Worm (Caenorhabditis elegans) whole organism, midembryonic: ENCODE measurements around the gene C49C8.2.

Source experiments
- T22C8.4 ChIP-seq: fragments of 200-800 bp; sonication (Bioruptor generic); IDR thresholded peaks from 2 replicates; pipeline ENCODE4 v1.3.6; 2022; ENCODE audit warnings: missing genetic modification characterization, missing compliant biosample characterization
- klf-2 ChIP-seq: fragments of 200-800 bp; sonication (Bioruptor generic); conservative IDR thresholded peaks from 2 replicates; pipeline ENCODE4 v1.3.6; 2022; ENCODE audit warnings: missing genetic modification reagents, missing genetic modification characterization, missing compliant biosample characterization
- med-1 ChIP-seq: sonication (generic microtip); optimal IDR thresholded peaks from 2 replicates; lab custom pipeline; 2017; ENCODE audit warnings: missing genetic modification characterization, mild to moderate bottlenecking, missing compliant biosample characterization, antibody characterized with exemption, missing genetic modification reagents; ENCODE audit not compliant: insufficient read depth
- ztf-23 ChIP-seq: fragments of 200-800 bp; sonication (Bioruptor generic); IDR thresholded peaks from 2 replicates; pipeline ENCODE4 v1.3.6; 2022; ENCODE audit warnings: missing genetic modification reagents, missing genetic modification characterization, missing compliant biosample characterization
- ztf-29 ChIP-seq: fragments of 200-800 bp; sonication (Bioruptor generic); IDR thresholded peaks from 2 replicates; pipeline ENCODE4 v1.3.6; 2022; ENCODE audit warnings: missing genetic modification reagents, missing genetic modification characterization, missing compliant biosample characterization

DNA sequence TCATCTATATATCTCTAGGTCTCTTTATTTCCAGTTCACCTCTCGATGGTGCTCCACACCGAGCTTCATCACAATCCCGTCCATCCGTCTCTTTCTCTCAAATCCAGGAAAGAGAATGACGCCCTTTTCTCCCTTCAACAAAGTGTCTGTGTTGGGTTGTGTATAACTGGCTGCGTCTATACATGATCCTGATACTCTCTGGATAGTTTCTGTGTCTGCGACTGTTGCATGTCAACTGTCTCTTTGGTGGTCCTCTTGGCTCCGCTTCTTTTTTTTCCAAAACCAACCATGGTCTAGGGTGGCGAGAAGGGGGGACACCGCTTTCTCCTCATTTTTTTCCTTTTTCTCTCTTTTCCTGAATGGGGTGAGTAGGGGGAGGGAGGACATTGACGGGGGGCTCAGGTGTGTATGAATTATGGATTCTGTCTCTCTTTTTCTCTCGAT, 21.3 kb upstream of the C49C8.2 start:
- TF ChIP-seq ztf-29 (no peak), ztf-23 (GFP tag; lab: Robert Waterston, UW) (0 out of 2 replicates have a peak, but pooled peaks have one; percentile 43), med-1 (GFP tag; lab: Kevin White, UChicago) (no peak), klf-2 (GFP tag; lab: Robert Waterston, UW) (no peak), T22C8.4 (GFP tag; lab: Robert Waterston, UW) (no peak)
